Worm (Caenorhabditis elegans) whole organism, mixed stage, embryonic: ENCODE measurements around the gene fbxc-53.

Source experiments
- M03D4.4 ChIP-seq: sonication (generic microtip); optimal IDR thresholded peaks from 2 replicates; lab custom pipeline; 2017; ENCODE audit warnings: mild to moderate bottlenecking, missing genetic modification characterization, missing compliant biosample characterization
- bed-3 ChIP-seq: fragments of 200-800 bp; sonication (Bioruptor generic); optimal IDR thresholded peaks from 3 replicates; lab custom pipeline; 2018; ENCODE audit warnings: mild to moderate bottlenecking, missing genetic modification characterization, moderate library complexity, missing compliant biosample characterization
- blmp-1 ChIP-seq: fragments of 150-350 bp; optimal IDR thresholded peaks from 2 replicates; lab custom pipeline; 2014; ENCODE audit warnings: missing biosample characterization, missing genetic modification characterization
- ceh-39 ChIP-seq: fragments of 150-350 bp; optimal IDR thresholded peaks from 2 replicates; lab custom pipeline; 2014; ENCODE audit warnings: missing biosample characterization, missing genetic modification characterization
- ceh-43 ChIP-seq: fragments of 200-800 bp; sonication (Bioruptor generic); optimal IDR thresholded peaks from 2 replicates; lab custom pipeline; 2018; ENCODE audit warnings: mild to moderate bottlenecking, missing genetic modification characterization, moderate library complexity, missing compliant biosample characterization
- ceh-83 ChIP-seq: fragments of 200-800 bp; sonication (Bioruptor generic); optimal IDR thresholded peaks from 2 replicates; lab custom pipeline; 2018; ENCODE audit warnings: mild to moderate bottlenecking, missing genetic modification characterization, missing compliant biosample characterization
- ces-1 ChIP-seq: fragments of 150-350 bp; optimal IDR thresholded peaks from 2 replicates; lab custom pipeline; 2014; ENCODE audit warnings: missing biosample characterization, missing genetic modification reagents, missing genetic modification characterization
- cnd-1 ChIP-seq: fragments of 200-800 bp; sonication (Bioruptor generic); optimal IDR thresholded peaks from 2 replicates; lab custom pipeline; 2018; ENCODE audit warnings: mild to moderate bottlenecking, missing genetic modification characterization, missing compliant biosample characterization
- drap-1 ChIP-seq: fragments of 200-800 bp; sonication (Bioruptor generic); optimal IDR thresholded peaks from 3 replicates; lab custom pipeline; 2018; ENCODE audit warnings: mild to moderate bottlenecking, missing genetic modification characterization, missing compliant biosample characterization
- elt-1 ChIP-seq: sonication (generic microtip); optimal IDR thresholded peaks from 2 replicates; lab custom pipeline; 2017; ENCODE audit warnings: missing genetic modification characterization, mild to moderate bottlenecking, missing compliant biosample characterization, antibody characterized with exemption, moderate library complexity, borderline replicate concordance; ENCODE audit not compliant: insufficient read depth
- elt-3 ChIP-seq: fragments of 150-350 bp; optimal IDR thresholded peaks from 2 replicates; lab custom pipeline; 2014; ENCODE audit warnings: missing biosample characterization, missing genetic modification characterization
- flh-1 ChIP-seq: fragments of 200-800 bp; sonication (Bioruptor generic); optimal IDR thresholded peaks from 2 replicates; lab custom pipeline; 2018; ENCODE audit warnings: mild to moderate bottlenecking, missing genetic modification characterization, moderate library complexity, missing compliant biosample characterization
- ham-2 ChIP-seq: fragments of 200-800 bp; sonication (Bioruptor generic); optimal IDR thresholded peaks from 2 replicates; lab custom pipeline; 2018; ENCODE audit warnings: mild to moderate bottlenecking, missing genetic modification characterization, missing compliant biosample characterization
- hlh-1 ChIP-seq: fragments of 150-350 bp; optimal IDR thresholded peaks from 2 replicates; lab custom pipeline; 2014; ENCODE audit warnings: missing biosample characterization, missing genetic modification reagents, missing genetic modification characterization
- lin-13 ChIP-seq: fragments of 150-350 bp; optimal IDR thresholded peaks from 2 replicates; lab custom pipeline; 2014; ENCODE audit warnings: missing biosample characterization, missing genetic modification characterization
- lin-32 ChIP-seq: fragments of 200-800 bp; sonication (Bioruptor generic); optimal IDR thresholded peaks from 2 replicates; lab custom pipeline; 2018; ENCODE audit warnings: mild to moderate bottlenecking, missing genetic modification characterization, missing compliant biosample characterization
- lsy-2 ChIP-seq: fragments of 150-350 bp; optimal IDR thresholded peaks from 2 replicates; lab custom pipeline; 2014; ENCODE audit warnings: missing biosample characterization, missing genetic modification characterization
- mab-5 ChIP-seq: fragments of 150-350 bp; optimal IDR thresholded peaks from 2 replicates; lab custom pipeline; 2014; ENCODE audit warnings: missing biosample characterization, missing genetic modification characterization
- nhr-12 ChIP-seq: fragments of 150-350 bp; optimal IDR thresholded peaks from 2 replicates; lab custom pipeline; 2014; ENCODE audit warnings: missing biosample characterization, missing genetic modification characterization
- nhr-2 ChIP-seq: fragments of 150-350 bp; optimal IDR thresholded peaks from 2 replicates; lab custom pipeline; 2014; ENCODE audit warnings: missing biosample characterization, missing genetic modification characterization
- nhr-237 ChIP-seq: fragments of 150-350 bp; optimal IDR thresholded peaks from 2 replicates; lab custom pipeline; 2014; ENCODE audit warnings: missing biosample characterization, missing genetic modification characterization
- nhr-28 ChIP-seq: fragments of 150-350 bp; optimal IDR thresholded peaks from 2 replicates; lab custom pipeline; 2014; ENCODE audit warnings: missing biosample characterization, missing genetic modification characterization
- nhr-76 ChIP-seq: sonication (generic microtip); optimal IDR thresholded peaks from 2 replicates; lab custom pipeline; 2017; ENCODE audit warnings: missing biosample characterization, missing genetic modification characterization
- pha-4 ChIP-seq: fragments of 150-350 bp; optimal IDR thresholded peaks from 2 replicates; lab custom pipeline; 2018; ENCODE audit warnings: missing biosample characterization, missing genetic modification reagents, missing genetic modification characterization
- sem-2 ChIP-seq: fragments of 200-800 bp; sonication (Bioruptor generic); optimal IDR thresholded peaks from 2 replicates; lab custom pipeline; 2018; ENCODE audit warnings: mild to moderate bottlenecking, missing genetic modification characterization, missing compliant biosample characterization
- snpc-4 ChIP-seq: fragments of 150-350 bp; optimal IDR thresholded peaks from 2 replicates; lab custom pipeline; 2014; ENCODE audit warnings: missing biosample characterization, missing genetic modification characterization
- sptf-1 ChIP-seq: sonication (generic microtip); optimal IDR thresholded peaks from 2 replicates; lab custom pipeline; 2017; ENCODE audit warnings: mild to moderate bottlenecking, missing genetic modification characterization, moderate library complexity, missing compliant biosample characterization
- tbx-8 ChIP-seq: fragments of 200-800 bp; sonication (Bioruptor generic); optimal IDR thresholded peaks from 2 replicates; lab custom pipeline; 2018; ENCODE audit warnings: mild to moderate bottlenecking, missing genetic modification characterization, moderate library complexity, missing compliant biosample characterization
- unc-120 ChIP-seq: sonication (generic microtip); optimal IDR thresholded peaks from 2 replicates; lab custom pipeline; 2017; ENCODE audit warnings: missing genetic modification characterization, missing compliant biosample characterization; ENCODE audit not compliant: poor library complexity, severe bottlenecking
- unc-62 ChIP-seq: fragments of 150-350 bp; optimal IDR thresholded peaks from 2 replicates; lab custom pipeline; 2014; ENCODE audit warnings: missing biosample characterization, missing genetic modification reagents, missing genetic modification characterization
- zip-8 ChIP-seq: fragments of 150-350 bp; optimal IDR thresholded peaks from 2 replicates; lab custom pipeline; 2014; ENCODE audit warnings: missing biosample characterization, missing genetic modification characterization
- ztf-11 ChIP-seq: fragments of 150-350 bp; optimal IDR thresholded peaks from 2 replicates; lab custom pipeline; 2014; ENCODE audit warnings: missing biosample characterization, missing genetic modification characterization

Gene fbxc-53

DNA sequence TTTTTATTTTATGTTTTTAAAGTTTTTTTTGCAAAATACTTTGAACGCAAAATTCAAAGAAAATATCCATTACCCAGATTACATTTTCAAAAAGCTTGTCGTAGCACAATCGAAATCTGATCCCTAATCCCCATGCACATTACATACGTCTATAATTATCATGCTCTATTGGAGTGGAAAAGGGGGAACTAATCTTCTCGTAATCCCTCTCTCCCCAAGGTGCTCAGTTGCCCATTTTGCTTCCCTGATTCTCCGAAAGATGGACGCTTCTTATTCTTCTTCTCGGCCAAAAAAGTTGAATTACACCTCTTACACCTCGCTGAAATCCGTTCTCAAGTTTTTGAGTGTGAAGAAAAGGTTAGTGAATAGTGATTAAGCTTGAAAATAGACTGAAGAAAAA is at the start of gene fbxc-53:
Gene fbxc-53, plus strand, starts transcription at position 245 of the 400 bp plus-strand sequence.
- TF ChIP-seq mab-5 (tag; lab: Kevin White, UChicago) (no peak), sem-2 (GFP tag; lab: Kevin White, UChicago) (no peak), nhr-28 (tag; lab: Kevin White, UChicago) (no peak), drap-1 (GFP tag; lab: Kevin White, UChicago) (no peak), elt-1 (no peak), snpc-4 (no peak), bed-3 (GFP tag; lab: Kevin White, UChicago) (no peak)

- no peak for TF ChIP-seq cnd-1 (tag; lab: Kevin White, UChicago)
- TF ChIP-seq elt-3 = peak; percentile 61
Observed at ce11 chrII:3661932-3662331, 49.2 kb upstream of the fbxc-53 start, which contains the start of gene F19B10.13. Gene F19B10.13 (plus strand): TSS chrII:3662274.

DNA sequence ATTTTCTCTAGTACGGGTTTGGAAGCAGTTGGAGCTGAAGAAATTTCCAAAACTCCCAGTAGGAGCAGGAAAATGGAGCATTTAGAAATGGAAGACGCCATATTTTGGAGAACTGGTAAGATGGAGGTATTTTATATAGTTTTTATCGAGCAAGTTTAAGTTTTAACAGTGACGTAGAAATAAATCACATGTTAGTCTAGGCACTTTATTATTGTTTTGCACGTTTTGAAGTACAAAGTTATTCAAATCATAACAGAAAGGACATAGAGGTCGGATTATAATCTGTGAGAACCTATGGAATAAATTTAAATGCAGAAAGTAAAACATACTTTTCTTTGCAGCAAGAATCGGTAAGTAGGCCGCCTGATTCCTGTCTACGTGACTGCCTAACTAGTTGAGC is 47.3 kb upstream of the fbxc-53 start, which contains the start of gene F19B10.6:
Gene F19B10.6, minus strand, starts transcription at position 101 of the 400 bp plus-strand sequence.
- TF ChIP-seq nhr-12 (tag; lab: Kevin White, UChicago) (no peak), ces-1 (GFP tag; lab: Kevin White, UChicago) (no peak), M03D4.4 (tag; lab: Kevin White, UChicago) (no peak), nhr-2 (tag; lab: Kevin White, UChicago) (no peak), mab-5 (tag; lab: Kevin White, UChicago) (no peak), elt-3 (no peak), ztf-11 (no peak), snpc-4 (no peak), drap-1 (GFP tag; lab: Kevin White, UChicago) (no peak), sptf-1 (no peak), unc-62 (GFP tag; lab: Kevin White, UChicago) (no peak), nhr-237 (no peak), hlh-1 (tag; lab: Kevin White, UChicago) (no peak), ceh-43 (GFP tag; lab: Kevin White, UChicago) (no peak), pha-4 (tag; lab: Kevin White, UChicago) (no peak)

- TF ChIP-seq ham-2 (GFP tag; lab: Kevin White, UChicago) (no peak), sptf-1 (no peak), blmp-1 (no peak), lin-13 (no peak), nhr-76 (tag; lab: Kevin White, UChicago) (no peak), ceh-39 (tag; lab: Kevin White, UChicago) (no peak), mab-5 (tag; lab: Kevin White, UChicago) (no peak), hlh-1 (tag; lab: Kevin White, UChicago) (no peak), elt-3 (no peak), tbx-8 (GFP tag; lab: Kevin White, UChicago) (no peak)
Observed at ce11 chrII:3664470-3664869, 46.6 kb upstream of the fbxc-53 start, which contains the start of gene F19B10.3. Gene F19B10.3 (plus strand): TSS chrII:3664770.

ce11 chrII:3665181-3665580 is 45.9 kb upstream of the fbxc-53 start:
- TF ChIP-seq ceh-83 = no peak
- TF ChIP-seq nhr-76 (tag; lab: Kevin White, UChicago) = no peak
- TF ChIP-seq hlh-1 (tag; lab: Kevin White, UChicago) = no peak
- no peak for TF ChIP-seq lin-32 (GFP tag; lab: Kevin White, UChicago)
- TF ChIP-seq zip-8 (tag; lab: Kevin White, UChicago) = no peak
- TF ChIP-seq ces-1 (GFP tag; lab: Kevin White, UChicago) = no peak
- TF ChIP-seq flh-1 = no peak
- no peak for TF ChIP-seq ztf-11
- no peak for TF ChIP-seq elt-1
- TF ChIP-seq unc-120 = no peak
- TF ChIP-seq nhr-2 (tag; lab: Kevin White, UChicago) = no peak
- no peak for TF ChIP-seq bed-3 (GFP tag; lab: Kevin White, UChicago)
- no peak for TF ChIP-seq unc-62 (GFP tag; lab: Kevin White, UChicago)
- no peak for TF ChIP-seq sem-2 (GFP tag; lab: Kevin White, UChicago)

- TF ChIP-seq cnd-1 (tag; lab: Kevin White, UChicago) (no peak), lsy-2 (no peak), tbx-8 (GFP tag; lab: Kevin White, UChicago) (no peak), unc-120 (no peak), M03D4.4 (tag; lab: Kevin White, UChicago) (no peak), nhr-12 (tag; lab: Kevin White, UChicago) (no peak), elt-3 (no peak), ceh-39 (tag; lab: Kevin White, UChicago) (no peak)
- TF ChIP-seq, all 35 proteins: peak for 0
Observed at ce11 chrII:3669315-3669714, 41.8 kb upstream of the fbxc-53 start, which contains the start of gene srx-97. Gene srx-97 (minus strand): TSS chrII:3669415.
